Fruit fly (Drosophila melanogaster) whole organism, embryonic: ENCODE measurements around the gene Acp29AB.

ENCODE experiments used
- ATbp ChIP-seq: fragments of 200-800 bp; sonication (Bioruptor generic); optimal IDR thresholded peaks from 2 replicates; lab custom pipeline; 2017; ENCODE audit warnings: missing biosample characterization, mild to moderate bottlenecking, missing genetic modification characterization, missing genetic modification reagents
- Atf-2 ChIP-seq: fragments of 200-800 bp; sonication (Bioruptor generic); optimal IDR thresholded peaks from 2 replicates; lab custom pipeline; 2016; ENCODE audit warnings: missing biosample characterization, missing genetic modification characterization
- Bgb ChIP-seq: fragments of 200-800 bp; sonication (Bioruptor generic); IDR thresholded peaks from 2 replicates; pipeline ENCODE4 v1.3.6; 2022; ENCODE audit warnings: missing biosample characterization, missing genetic modification characterization; ENCODE audit not compliant: partially characterized antibody
- CG1024 ChIP-seq: fragments of 200-800 bp; sonication (Bioruptor generic); IDR thresholded peaks from 2 replicates; pipeline ENCODE4 v1.3.6; 2022; ENCODE audit warnings: missing biosample characterization, missing genetic modification characterization
- CG10431 ChIP-seq: fragments of 200-800 bp; sonication (Bioruptor generic); optimal IDR thresholded peaks from 3 replicates; lab custom pipeline; 2018; ENCODE audit warnings: missing biosample characterization, mild to moderate bottlenecking, missing genetic modification characterization
- CG11247 ChIP-seq: fragments of 200-800 bp; sonication (Bioruptor generic); IDR thresholded peaks from 2 replicates; pipeline ENCODE4 v1.3.6; 2022; ENCODE audit warnings: missing biosample characterization, missing genetic modification characterization
- CG12299 ChIP-seq: fragments of 200-800 bp; sonication (Bioruptor generic); optimal IDR thresholded peaks from 2 replicates; lab custom pipeline; 2018; ENCODE audit warnings: missing biosample characterization, mild to moderate bottlenecking, missing genetic modification characterization
- CG15011 ChIP-seq: fragments of 200-800 bp; sonication (Bioruptor generic); optimal IDR thresholded peaks from 3 replicates; lab custom pipeline; 2018; ENCODE audit warnings: missing biosample characterization, mild to moderate bottlenecking, missing genetic modification characterization
- CG15073 ChIP-seq: fragments of 200-800 bp; sonication (Bioruptor generic); optimal IDR thresholded peaks from 2 replicates; lab custom pipeline; 2016; ENCODE audit warnings: missing biosample characterization, missing genetic modification characterization
- CG1602 ChIP-seq: fragments of 200-800 bp; sonication (Bioruptor generic); optimal IDR thresholded peaks from 3 replicates; lab custom pipeline; 2016; ENCODE audit warnings: missing biosample characterization, missing genetic modification characterization
- CG1647 ChIP-seq: fragments of 200-800 bp; sonication (Bioruptor generic); optimal IDR thresholded peaks from 3 replicates; lab custom pipeline; 2016; ENCODE audit warnings: missing biosample characterization, missing genetic modification characterization
- CG17612 ChIP-seq: fragments of 200-800 bp; sonication (Bioruptor generic); IDR thresholded peaks from 2 replicates; pipeline ENCODE4 v1.3.6; 2022; ENCODE audit warnings: missing biosample characterization, missing genetic modification characterization
- CG2875 ChIP-seq: fragments of 200-800 bp; sonication (Bioruptor generic); optimal IDR thresholded peaks from 2 replicates; lab custom pipeline; 2017; ENCODE audit warnings: missing biosample characterization, mild to moderate bottlenecking, missing genetic modification characterization, missing genetic modification reagents
- CG3281 ChIP-seq: fragments of 200-800 bp; sonication (Bioruptor generic); optimal IDR thresholded peaks from 3 replicates; lab custom pipeline; 2017; ENCODE audit warnings: missing biosample characterization, mild to moderate bottlenecking, missing genetic modification characterization
- CG33557 ChIP-seq: fragments of 200-800 bp; sonication (Bioruptor generic); optimal IDR thresholded peaks from 2 replicates; lab custom pipeline; 2019; ENCODE audit warnings: missing biosample characterization, mild to moderate bottlenecking, missing genetic modification characterization, moderate library complexity
- CG5180 ChIP-seq: fragments of 200-800 bp; sonication (Bioruptor generic); optimal IDR thresholded peaks from 3 replicates; lab custom pipeline; 2017; ENCODE audit warnings: missing biosample characterization, missing genetic modification characterization, mild to moderate bottlenecking, moderate library complexity, missing genetic modification reagents
- CG7357 ChIP-seq: fragments of 200-800 bp; sonication (Bioruptor generic); IDR thresholded peaks from 3 replicates; pipeline ENCODE4 v1.3.6; 2022; ENCODE audit warnings: missing biosample characterization, missing genetic modification characterization
- CG8290 ChIP-seq, 3 experiments: fragments of 200-800 bp; sonication (Bioruptor generic); optimal IDR thresholded peaks; 2 replicates each; lab custom pipeline; 2016 to 2019; ENCODE audit warnings: missing biosample characterization in 3 of 3, missing genetic modification characterization in 3 of 3, mild to moderate bottlenecking in 2 of 3, moderate library complexity in 1 of 3
- CG8478 ChIP-seq: fragments of >200 bp; optimal IDR thresholded peaks from 2 replicates; lab custom pipeline; 2018
- CG9876 ChIP-seq: fragments of 200-800 bp; sonication (Bioruptor generic); optimal IDR thresholded peaks from 2 replicates; lab custom pipeline; 2016; ENCODE audit warnings: missing biosample characterization, missing genetic modification characterization
- CrebB ChIP-seq: fragments of 200-800 bp; sonication (Bioruptor generic); optimal IDR thresholded peaks from 3 replicates; lab custom pipeline; 2018; ENCODE audit warnings: missing biosample characterization, mild to moderate bottlenecking, missing genetic modification characterization
- Dad ChIP-seq: fragments of 200-800 bp; sonication (Bioruptor generic); optimal IDR thresholded peaks from 3 replicates; lab custom pipeline; 2016; ENCODE audit warnings: missing biosample characterization, missing genetic modification characterization
- Dref ChIP-seq: fragments of 200-800 bp; sonication (Bioruptor generic); IDR thresholded peaks from 2 replicates; pipeline ENCODE4 v1.3.6; 2022; ENCODE audit warnings: missing biosample characterization, missing genetic modification characterization
- Drgx ChIP-seq: fragments of 200-800 bp; sonication (Bioruptor generic); IDR thresholded peaks from 2 replicates; pipeline ENCODE4 v1.3.6; 2022; ENCODE audit warnings: missing biosample characterization, missing genetic modification characterization
- Hmx ChIP-seq: fragments of 200-800 bp; sonication (Bioruptor generic); optimal IDR thresholded peaks from 2 replicates; lab custom pipeline; 2016; ENCODE audit warnings: missing biosample characterization, missing genetic modification characterization
- Hr3 ChIP-seq: fragments of 200-800 bp; sonication (Bioruptor generic); optimal IDR thresholded peaks from 3 replicates; lab custom pipeline; 2016; ENCODE audit warnings: missing biosample characterization, missing genetic modification characterization
- Med ChIP-seq: fragments of 200-800 bp; sonication (Bioruptor generic); peaks from one replicate; lab custom pipeline; 2016; ENCODE audit warnings: missing biosample characterization, missing genetic modification characterization, mild to moderate bottlenecking, inconsistent platforms, moderate library complexity
- TFAM ChIP-seq: fragments of 200-800 bp; sonication (Bioruptor generic); optimal IDR thresholded peaks from 2 replicates; lab custom pipeline; 2017; ENCODE audit warnings: missing biosample characterization, missing genetic modification characterization, inconsistent platforms
- Tbp ChIP-seq: fragments of >200 bp; optimal IDR thresholded peaks from 2 replicates; lab custom pipeline; 2018; ENCODE audit warnings: missing biosample characterization, missing genetic modification characterization
- abd-A ChIP-seq: fragments of 200-800 bp; sonication (Bioruptor generic); optimal IDR thresholded peaks from 3 replicates; lab custom pipeline; 2019; ENCODE audit warnings: missing biosample characterization, mild to moderate bottlenecking, missing genetic modification characterization, moderate library complexity
- aop ChIP-seq: fragments of 200-800 bp; sonication (Bioruptor generic); IDR thresholded peaks from 2 replicates; pipeline ENCODE4 v1.3.6; 2022; ENCODE audit warnings: missing biosample characterization, missing genetic modification characterization
- ato ChIP-seq: fragments of 200-800 bp; sonication (Bioruptor generic); IDR thresholded peaks from 2 replicates; pipeline ENCODE4 v1.3.6; 2022; ENCODE audit warnings: missing biosample characterization, missing genetic modification characterization; ENCODE audit not compliant: partially characterized antibody
- bigmax ChIP-seq: fragments of 200-800 bp; sonication (Bioruptor generic); optimal IDR thresholded peaks from 2 replicates; lab custom pipeline; 2018; ENCODE audit warnings: missing biosample characterization, mild to moderate bottlenecking, missing genetic modification characterization
- btn ChIP-seq: fragments of 200-800 bp; sonication (Bioruptor generic); optimal IDR thresholded peaks from 2 replicates; lab custom pipeline; 2016; ENCODE audit warnings: missing biosample characterization, missing genetic modification characterization
- caup ChIP-seq: fragments of 200-800 bp; sonication (Bioruptor generic); optimal IDR thresholded peaks from 3 replicates; lab custom pipeline; 2017; ENCODE audit warnings: missing biosample characterization, mild to moderate bottlenecking, missing genetic modification characterization, moderate library complexity; ENCODE audit not compliant: severe bottlenecking
- disco-r ChIP-seq: fragments of 200-800 bp; sonication (Bioruptor generic); optimal IDR thresholded peaks from 2 replicates; lab custom pipeline; 2016; ENCODE audit warnings: missing biosample characterization, missing genetic modification characterization
- kay ChIP-seq: fragments of 200-800 bp; sonication (Bioruptor generic); optimal IDR thresholded peaks from 2 replicates; lab custom pipeline; 2016; ENCODE audit warnings: missing biosample characterization, missing genetic modification characterization
- nom ChIP-seq: fragments of 200-800 bp; sonication (Bioruptor generic); optimal IDR thresholded peaks from 2 replicates; lab custom pipeline; 2017; ENCODE audit warnings: missing biosample characterization, missing genetic modification characterization, mild to moderate bottlenecking, moderate library complexity, missing genetic modification reagents
- pros ChIP-seq: fragments of 200-800 bp; sonication (Bioruptor generic); optimal IDR thresholded peaks from 3 replicates; lab custom pipeline; 2019; ENCODE audit warnings: missing biosample characterization, mild to moderate bottlenecking, missing genetic modification characterization, moderate library complexity
- sd ChIP-seq: fragments of 200-800 bp; sonication (Bioruptor generic); optimal IDR thresholded peaks from 3 replicates; lab custom pipeline; 2018; ENCODE audit warnings: missing biosample characterization, mild to moderate bottlenecking, missing genetic modification characterization, moderate library complexity
- tll ChIP-seq, 2 experiments: fragments of 200-800 bp in 1 of 2; fragments of >200 bp in 1 of 2; sonication (Bioruptor generic) in 1 of 2; optimal IDR thresholded peaks; 2 replicates each; lab custom pipeline; 2017 to 2019; ENCODE audit warnings: missing biosample characterization in 2 of 2, missing genetic modification characterization in 2 of 2, mild to moderate bottlenecking in 1 of 2, moderate library complexity in 1 of 2
- trem ChIP-seq: fragments of 200-800 bp; optimal IDR thresholded peaks from 3 replicates; lab custom pipeline; 2019; ENCODE audit warnings: missing biosample characterization, mild to moderate bottlenecking, missing genetic modification characterization, moderate library complexity
- twi ChIP-seq: fragments of 200-800 bp; optimal IDR thresholded peaks from 2 replicates; lab custom pipeline; 2019; ENCODE audit warnings: missing biosample characterization, mild to moderate bottlenecking, missing genetic modification characterization, moderate library complexity
- yki ChIP-seq: fragments of >200 bp; optimal IDR thresholded peaks from 3 replicates; lab custom pipeline; 2018
- z ChIP-seq: fragments of 200-800 bp; sonication (Bioruptor generic); IDR thresholded peaks from 3 replicates; pipeline ENCODE4 v1.3.6; 2022; ENCODE audit warnings: missing biosample characterization, missing genetic modification characterization

The Acp29AB gene

dm6 chr2L:8418113-8418885 lies 25.3 kb upstream of the Acp29AB start:
- TF ChIP-seq Dad (GFP tag; lab: Kevin White, UChicago) (no peak), aop (GFP tag; lab: Robert Waterston, UW) (no peak), ATbp (GFP tag; lab: Kevin White, UChicago) (no peak), CG9876 (GFP tag; lab: Kevin White, UChicago) (no peak), CG1024 (GFP tag; lab: Robert Waterston, UW) (no peak), btn (GFP tag; lab: Kevin White, UChicago) (no peak), Med (GFP tag; lab: Kevin White, UChicago) (peak; percentile 65), Tbp (no peak), CG8478 (no peak), tll (GFP tag; optimal IDR thresholded peaks at IDR 0.05; lab: Kevin White, UChicago) (no peak), Bgb (GFP tag; lab: Robert Waterston, UW) (no peak), yki (lab: Kevin White, UChicago) (no peak), Hmx (GFP tag; lab: Kevin White, UChicago) (no peak), CG7357 (no peak), Atf-2 (GFP tag; lab: Kevin White, UChicago) (no peak), bigmax (GFP tag; lab: Kevin White, UChicago) (no peak), caup (GFP tag; lab: Kevin White, UChicago) (no peak), CG10431 (GFP tag; lab: Kevin White, UChicago) (no peak), trem (tag; lab: Kevin White, UChicago) (no peak), abd-A (peak; percentile 33), CG5180 (peak; percentile 51), twi (tag; lab: Kevin White, UChicago) (peak; percentile 88), CG1647 (no peak), ato (GFP tag; lab: Robert Waterston, UW) (no peak), kay (GFP tag; lab: Kevin White, UChicago) (no peak), CG15011 (no peak), CG11247 (no peak), CG3281 (GFP tag; lab: Kevin White, UChicago) (no peak), Hr3 (GFP tag; lab: Kevin White, UChicago) (no peak), Drgx (GFP tag; lab: Robert Waterston, UW) (0 out of 2 replicates have a peak, but pooled peaks have one; percentile 24), z (GFP tag; lab: Robert Waterston, UW) (peak; percentile 82), CrebB (tag; lab: Kevin White, UChicago) (no peak), CG15073 (GFP tag; lab: Kevin White, UChicago) (no peak), CG12299 (no peak), sd (tag; lab: Kevin White, UChicago) (peak; percentile 85), CG33557 (GFP tag; lab: Kevin White, UChicago) (no peak), TFAM (GFP tag; lab: Kevin White, UChicago) (no peak), Dref (GFP tag; lab: Robert Waterston, UW) (no peak), CG8290 (GFP tag; optimal IDR thresholded peaks at IDR 0.05; lab: Kevin White, UChicago) (no peak), CG8290 (tag; optimal IDR thresholded peaks at IDR 0.05; lab: Kevin White, UChicago) (no peak), CG17612 (GFP tag; lab: Robert Waterston, UW) (no peak), nom (GFP tag; lab: Kevin White, UChicago) (peak; percentile 83), pros (no peak), disco-r (GFP tag; lab: Kevin White, UChicago) (no peak), CG2875 (GFP tag; lab: Kevin White, UChicago) (no peak), CG1602 (GFP tag; lab: Kevin White, UChicago) (no peak)
- TF ChIP-seq, all 482 proteins: peak for 8
